Worm (Caenorhabditis elegans) whole organism, L4 larva: ENCODE measurements around the gene clec-60.

Source experiments
- D1046.2 ChIP-seq: fragments of 200-800 bp; sonication (Bioruptor generic); IDR thresholded peaks from 2 replicates; pipeline ENCODE4 v1.3.6; 2022; ENCODE audit warnings: missing genetic modification characterization, missing compliant biosample characterization
- F10B5.3 ChIP-seq: sonication (generic microtip); optimal IDR thresholded peaks from 2 replicates; lab custom pipeline; 2016; ENCODE audit warnings: mild to moderate bottlenecking, missing genetic modification characterization, missing compliant biosample characterization
- T20F7.1 ChIP-seq: fragments of 200-800 bp; sonication (Bioruptor generic); optimal IDR thresholded peaks from 2 replicates; lab custom pipeline; 2018; ENCODE audit warnings: mild to moderate bottlenecking, missing genetic modification characterization, missing compliant biosample characterization
- Y5F2A.4 ChIP-seq: fragments of 200-800 bp; sonication (Bioruptor generic); optimal IDR thresholded peaks from 2 replicates; lab custom pipeline; 2018; ENCODE audit warnings: mild to moderate bottlenecking, missing genetic modification characterization, missing compliant biosample characterization
- ZK546.5 ChIP-seq, 2 experiments: sonication (generic microtip); optimal IDR thresholded peaks; 2 replicates each; lab custom pipeline; 2017; ENCODE audit warnings: missing biosample characterization in 2 of 2, missing genetic modification characterization in 2 of 2
- aha-1 ChIP-seq: fragments of 150-350 bp; peaks from one replicate; lab custom pipeline; 2014; ENCODE audit warnings: missing biosample characterization, missing genetic modification characterization
- arid-1 ChIP-seq: fragments of 200-800 bp; sonication (Bioruptor generic); conservative IDR thresholded peaks from 2 replicates; pipeline ENCODE4 v1.3.6; 2022; ENCODE audit warnings: missing genetic modification reagents, missing genetic modification characterization, missing compliant biosample characterization
- attf-4 ChIP-seq: sonication (generic microtip); optimal IDR thresholded peaks from 3 replicates; lab custom pipeline; 2017; ENCODE audit warnings: missing biosample characterization, missing genetic modification characterization
- ctbp-1 ChIP-seq: fragments of 200-800 bp; sonication (Bioruptor generic); IDR thresholded peaks from 2 replicates; pipeline ENCODE4 v1.3.6; 2022; ENCODE audit warnings: missing genetic modification reagents, missing genetic modification characterization, missing compliant biosample characterization
- dmd-6 ChIP-seq: fragments of 200-800 bp; sonication (Bioruptor generic); IDR thresholded peaks from 2 replicates; pipeline ENCODE4 v1.3.6; 2022; ENCODE audit warnings: missing genetic modification reagents, missing genetic modification characterization, missing compliant biosample characterization
- dmd-8 ChIP-seq: fragments of 200-800 bp; sonication (Bioruptor generic); IDR thresholded peaks from 2 replicates; pipeline ENCODE4 v1.3.6; 2022; ENCODE audit warnings: missing genetic modification characterization, missing compliant biosample characterization
- dmd-9 ChIP-seq: fragments of 200-800 bp; sonication (Bioruptor generic); IDR thresholded peaks from 2 replicates; pipeline ENCODE4 v1.3.6; 2022; ENCODE audit warnings: missing genetic modification reagents, missing genetic modification characterization, missing compliant biosample characterization
- dpl-1 ChIP-seq: fragments of 150-350 bp; optimal IDR thresholded peaks from 2 replicates; lab custom pipeline; 2014; ENCODE audit warnings: missing biosample characterization, missing genetic modification reagents, missing genetic modification characterization
- duxl-1 ChIP-seq: sonication (generic microtip); optimal IDR thresholded peaks from 2 replicates; lab custom pipeline; 2016; ENCODE audit warnings: mild to moderate bottlenecking, missing genetic modification characterization, moderate library complexity, missing compliant biosample characterization; ENCODE audit not compliant: poor library complexity
- egl-27 ChIP-seq: sonication (generic microtip); optimal IDR thresholded peaks from 3 replicates; lab custom pipeline; 2017; ENCODE audit warnings: missing biosample characterization, missing genetic modification reagents, missing genetic modification characterization
- hif-1 ChIP-seq, 2 experiments: sonication (generic microtip); optimal IDR thresholded peaks; 2 replicates each; lab custom pipeline; 2016 to 2017; ENCODE audit warnings: missing compliant biosample characterization in 2 of 2, missing genetic modification characterization in 2 of 2, missing genetic modification reagents in 2 of 2, missing genotype in 2 of 2, mild to moderate bottlenecking in 1 of 2
- lin-13 ChIP-seq: fragments of 150-350 bp; optimal IDR thresholded peaks from 2 replicates; lab custom pipeline; 2014; ENCODE audit warnings: missing biosample characterization, missing genetic modification reagents, missing genetic modification characterization
- lin-39 ChIP-seq: fragments of 150-350 bp; optimal IDR thresholded peaks from 2 replicates; lab custom pipeline; 2014; ENCODE audit warnings: missing biosample characterization, missing genetic modification reagents, missing genetic modification characterization
- lir-3 ChIP-seq: sonication (generic microtip); optimal IDR thresholded peaks from 2 replicates; lab custom pipeline; 2016; ENCODE audit warnings: mild to moderate bottlenecking, missing genetic modification characterization, missing compliant biosample characterization
- mdt-29 ChIP-seq: fragments of 200-800 bp; sonication (Bioruptor generic); IDR thresholded peaks from 2 replicates; pipeline ENCODE4 v1.3.6; 2022; ENCODE audit warnings: missing genetic modification reagents, missing genetic modification characterization, missing compliant biosample characterization
- mxl-2 ChIP-seq: fragments of 200-800 bp; sonication (Bioruptor generic); conservative IDR thresholded peaks from 2 replicates; pipeline ENCODE4 v1.3.6; 2022; ENCODE audit warnings: missing genetic modification reagents, missing genetic modification characterization, missing compliant biosample characterization
- nhr-10 ChIP-seq: fragments of 150-350 bp; optimal IDR thresholded peaks from 2 replicates; lab custom pipeline; 2014; ENCODE audit warnings: missing biosample characterization, missing genetic modification characterization
- nhr-11 ChIP-seq: fragments of 150-350 bp; optimal IDR thresholded peaks from 2 replicates; lab custom pipeline; 2014; ENCODE audit warnings: missing biosample characterization, missing genetic modification characterization
- nhr-42 ChIP-seq: fragments of 200-800 bp; sonication (Bioruptor generic); IDR thresholded peaks from 2 replicates; pipeline ENCODE4 v1.3.6; 2022; ENCODE audit warnings: missing genetic modification characterization, missing compliant biosample characterization
- pqm-1 ChIP-seq: sonication (generic microtip); optimal IDR thresholded peaks from 2 replicates; lab custom pipeline; 2017; ENCODE audit warnings: missing biosample characterization, missing genetic modification characterization
- rbr-2 ChIP-seq: sonication (generic microtip); optimal IDR thresholded peaks from 2 replicates; lab custom pipeline; 2016; ENCODE audit warnings: missing genotype, missing genetic modification characterization, missing compliant biosample characterization
- saeg-2 ChIP-seq: fragments of 200-800 bp; sonication (Bioruptor generic); IDR thresholded peaks from 2 replicates; pipeline ENCODE4 v1.3.6; 2022; ENCODE audit warnings: missing genetic modification reagents, missing genetic modification characterization, missing compliant biosample characterization
- sdz-12 ChIP-seq: fragments of 200-800 bp; sonication (Bioruptor generic); optimal IDR thresholded peaks from 2 replicates; lab custom pipeline; 2018; ENCODE audit warnings: mild to moderate bottlenecking, missing genetic modification characterization, missing compliant biosample characterization
- snpc-1.2 ChIP-seq: fragments of 200-800 bp; sonication (Bioruptor generic); IDR thresholded peaks from 2 replicates; pipeline ENCODE4 v1.3.6; 2022; ENCODE audit warnings: missing genetic modification reagents, missing genetic modification characterization, missing compliant biosample characterization
- spr-3 ChIP-seq: fragments of 200-800 bp; sonication (Bioruptor generic); optimal IDR thresholded peaks from 2 replicates; lab custom pipeline; 2018; ENCODE audit warnings: mild to moderate bottlenecking, missing genetic modification characterization, missing compliant biosample characterization
- tag-97 ChIP-seq: fragments of 200-800 bp; sonication (Bioruptor generic); IDR thresholded peaks from 2 replicates; pipeline ENCODE4 v1.3.6; 2022; ENCODE audit warnings: missing genetic modification characterization, missing compliant biosample characterization
- zag-1 ChIP-seq: fragments of 150-350 bp; optimal IDR thresholded peaks from 2 replicates; lab custom pipeline; 2014; ENCODE audit warnings: missing biosample characterization, missing genetic modification characterization
- zfp-2 ChIP-seq: sonication (generic microtip); optimal IDR thresholded peaks from 2 replicates; lab custom pipeline; 2016; ENCODE audit warnings: mild to moderate bottlenecking, missing genetic modification characterization, missing compliant biosample characterization
- zip-11 ChIP-seq: fragments of 200-800 bp; sonication (Bioruptor generic); IDR thresholded peaks from 2 replicates; pipeline ENCODE4 v1.3.6; 2022; ENCODE audit warnings: missing genetic modification characterization, missing compliant biosample characterization
- ztf-11 ChIP-seq: fragments of 150-350 bp; optimal IDR thresholded peaks from 2 replicates; lab custom pipeline; 2014; ENCODE audit warnings: missing biosample characterization, missing genetic modification characterization
- ztf-7 ChIP-seq: fragments of 150-350 bp; optimal IDR thresholded peaks from 2 replicates; lab custom pipeline; 2014; ENCODE audit warnings: missing biosample characterization, missing genetic modification characterization

The clec-60 gene

ce11 chrII:10523583-10523982 lies 41.9 kb upstream of the clec-60 start, which contains the start of gene F59B10.5:
Gene F59B10.5 (minus strand): TSS chrII:10523683.
- TF ChIP-seq attf-4 (no peak), Y5F2A.4 (GFP tag; lab: Kevin White, UChicago) (no peak), dmd-8 (no peak), rbr-2 (tag; lab: Kevin White, UChicago) (no peak), tag-97 (no peak), hif-1 (tag; optimal IDR thresholded peaks at IDR 0.05; lab: Kevin White, UChicago) (no peak), egl-27 (tag; lab: Kevin White, UChicago) (no peak), ztf-7 (no peak), spr-3 (GFP tag; lab: Kevin White, UChicago) (no peak), dpl-1 (GFP tag; lab: Kevin White, UChicago) (no peak), duxl-1 (tag; lab: Kevin White, UChicago) (no peak), zip-11 (GFP tag; lab: Robert Waterston, UW) (no peak), lir-3 (tag; lab: Kevin White, UChicago) (no peak), ztf-11 (tag; lab: Kevin White, UChicago) (no peak), lin-13 (no peak), D1046.2 (no peak), saeg-2 (GFP tag; lab: Robert Waterston, UW) (no peak), nhr-11 (tag; lab: Kevin White, UChicago) (no peak), dmd-9 (GFP tag; lab: Robert Waterston, UW) (no peak)

DNA sequence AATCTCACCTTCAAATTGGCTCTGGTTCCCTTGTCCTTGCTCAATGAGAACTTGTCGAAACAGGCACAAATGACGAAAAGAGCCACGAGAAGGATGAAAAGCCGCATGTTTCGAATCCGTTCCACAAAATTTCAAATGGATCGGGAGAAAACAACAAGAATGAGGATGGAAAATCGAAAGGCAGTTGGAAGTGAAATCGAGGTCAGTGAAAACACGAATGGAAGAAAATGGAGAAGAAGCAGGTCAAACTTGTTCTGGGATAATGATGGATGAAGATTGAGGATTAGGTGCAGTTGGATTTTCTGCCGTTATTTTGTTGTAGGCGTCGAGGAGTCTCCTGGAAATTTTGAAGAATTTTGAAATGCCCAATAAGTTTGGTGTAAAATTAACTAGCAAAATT lies 41.4 kb upstream of the clec-60 start:
- TF ChIP-seq zag-1 (tag; lab: Kevin White, UChicago), result no peak
- no peak for TF ChIP-seq mxl-2 (GFP tag; lab: Robert Waterston, UW)
- no peak for TF ChIP-seq zip-11 (GFP tag; lab: Robert Waterston, UW)
- TF ChIP-seq arid-1 (GFP tag; lab: Robert Waterston, UW), result no peak
- no peak for TF ChIP-seq mdt-29
- no peak for TF ChIP-seq zfp-2 (tag; lab: Kevin White, UChicago)
- no peak for TF ChIP-seq ZK546.5 (tag; optimal IDR thresholded peaks at IDR 0.05; lab: Kevin White, UChicago)
- TF ChIP-seq ctbp-1 (GFP tag; lab: Robert Waterston, UW), result no peak
- TF ChIP-seq F10B5.3 (tag; lab: Kevin White, UChicago), result no peak
- TF ChIP-seq nhr-10 (tag; lab: Kevin White, UChicago), result no peak
- no peak for TF ChIP-seq lin-39 (tag; lab: Kevin White, UChicago)
- no peak for TF ChIP-seq T20F7.1 (GFP tag; lab: Kevin White, UChicago)
- TF ChIP-seq pqm-1 (tag; lab: Kevin White, UChicago), result no peak
- no peak for TF ChIP-seq snpc-1.2 (GFP tag; lab: Robert Waterston, UW)
- TF ChIP-seq sdz-12 (GFP tag; lab: Kevin White, UChicago), result no peak
- TF ChIP-seq ztf-11 (tag; lab: Kevin White, UChicago), result no peak
- TF ChIP-seq nhr-42, result no peak
- TF ChIP-seq, all 104 proteins: peak for 0

ce11 chrII:10519863-10520262 lies 38.2 kb upstream of the clec-60 start:
- TF ChIP-seq lin-39 (tag; lab: Kevin White, UChicago), result no peak
- TF ChIP-seq snpc-1.2 (GFP tag; lab: Robert Waterston, UW), result no peak
- TF ChIP-seq aha-1 (tag; lab: Kevin White, UChicago), result peak; percentile 80

- TF ChIP-seq dmd-6 (GFP tag; lab: Robert Waterston, UW) (0 out of 2 replicates have a peak, but pooled peaks have one; percentile 8), lin-13 (no peak)
Observed at ce11 chrII:10519017-10519416, 37.3 kb upstream of the clec-60 start, which contains the start of gene F59B10.4. Gene F59B10.4 (minus strand): TSS chrII:10519117.
